Fruit fly (Drosophila melanogaster) whole organism, embryonic: ENCODE data around the gene CG11986.

ENCODE experiments used
- Atf6 ChIP-seq: fragments of 200-800 bp; sonication (Bioruptor generic); IDR thresholded peaks from 2 replicates; pipeline ENCODE4 v1.3.6; 2022; ENCODE audit warnings: missing biosample characterization, missing genetic modification characterization
- BtbVII ChIP-seq: fragments of 200-800 bp; sonication (Bioruptor generic); optimal IDR thresholded peaks from 3 replicates; lab custom pipeline; 2017; ENCODE audit warnings: missing biosample characterization, mild to moderate bottlenecking, missing genetic modification characterization
- CG10267 ChIP-seq: fragments of 200-800 bp; sonication (Bioruptor generic); optimal IDR thresholded peaks from 2 replicates; lab custom pipeline; 2018; ENCODE audit warnings: missing biosample characterization, mild to moderate bottlenecking, missing genetic modification characterization, moderate library complexity
- CG10654 ChIP-seq: fragments of 200-800 bp; sonication (Bioruptor generic); optimal IDR thresholded peaks from 2 replicates; lab custom pipeline; 2016; ENCODE audit warnings: missing biosample characterization, missing genetic modification characterization
- CG11093 ChIP-seq: fragments of 200-800 bp; sonication (Bioruptor generic); IDR thresholded peaks from 3 replicates; pipeline ENCODE4 v1.3.6; 2022; ENCODE audit warnings: missing biosample characterization, missing genetic modification characterization
- CG11696 ChIP-seq: fragments of 200-800 bp; sonication (Bioruptor generic); IDR thresholded peaks from 2 replicates; pipeline ENCODE4 v1.3.6; 2022; ENCODE audit warnings: missing biosample characterization, missing genetic modification characterization
- CG12299 ChIP-seq: fragments of 200-800 bp; sonication (Bioruptor generic); optimal IDR thresholded peaks from 2 replicates; lab custom pipeline; 2018; ENCODE audit warnings: missing biosample characterization, mild to moderate bottlenecking, missing genetic modification characterization
- CG12744 ChIP-seq: fragments of 200-800 bp; sonication (Bioruptor generic); optimal IDR thresholded peaks from 2 replicates; lab custom pipeline; 2016; ENCODE audit warnings: missing biosample characterization, missing genetic modification characterization
- CG14441 ChIP-seq: fragments of 200-800 bp; sonication (Bioruptor generic); IDR thresholded peaks from 2 replicates; pipeline ENCODE4 v1.3.6; 2022; ENCODE audit warnings: missing biosample characterization, missing genetic modification characterization
- CG15073 ChIP-seq: fragments of 200-800 bp; sonication (Bioruptor generic); optimal IDR thresholded peaks from 2 replicates; lab custom pipeline; 2016; ENCODE audit warnings: missing biosample characterization, missing genetic modification characterization
- CG15514 ChIP-seq: fragments of 200-800 bp; sonication (Bioruptor generic); optimal IDR thresholded peaks from 3 replicates; lab custom pipeline; 2017; ENCODE audit warnings: missing biosample characterization, missing genetic modification characterization, mild to moderate bottlenecking, moderate library complexity, missing genetic modification reagents
- CG15696 ChIP-seq: fragments of 200-800 bp; sonication (Bioruptor generic); optimal IDR thresholded peaks from 2 replicates; lab custom pipeline; 2019; ENCODE audit warnings: missing biosample characterization, mild to moderate bottlenecking, missing genetic modification characterization, moderate library complexity
- CG3281 ChIP-seq: fragments of 200-800 bp; sonication (Bioruptor generic); optimal IDR thresholded peaks from 3 replicates; lab custom pipeline; 2017; ENCODE audit warnings: missing biosample characterization, mild to moderate bottlenecking, missing genetic modification characterization
- CG4328 ChIP-seq: fragments of 200-800 bp; sonication (Bioruptor generic); optimal IDR thresholded peaks from 3 replicates; lab custom pipeline; 2017; ENCODE audit warnings: missing biosample characterization, missing genetic modification reagents, missing genetic modification characterization
- CG4707 ChIP-seq: fragments of 200-800 bp; sonication (Bioruptor generic); optimal IDR thresholded peaks from 2 replicates; lab custom pipeline; 2018; ENCODE audit warnings: missing biosample characterization, mild to moderate bottlenecking, missing genetic modification characterization, moderate library complexity
- CG8924 ChIP-seq: fragments of 200-800 bp; optimal IDR thresholded peaks from 3 replicates; lab custom pipeline; 2019; ENCODE audit warnings: missing biosample characterization, mild to moderate bottlenecking, missing genetic modification characterization, moderate library complexity
- CG9727 ChIP-seq: fragments of 200-800 bp; sonication (Bioruptor generic); optimal IDR thresholded peaks from 3 replicates; lab custom pipeline; 2017; ENCODE audit warnings: missing biosample characterization, mild to moderate bottlenecking, missing genetic modification characterization
- CHES-1-like ChIP-seq: fragments of 200-800 bp; sonication (Bioruptor generic); optimal IDR thresholded peaks from 2 replicates; lab custom pipeline; 2016; ENCODE audit warnings: missing biosample characterization, missing genetic modification characterization
- D19B ChIP-seq: fragments of 200-800 bp; sonication (Bioruptor generic); optimal IDR thresholded peaks from 2 replicates; lab custom pipeline; 2017; ENCODE audit warnings: missing biosample characterization, mild to moderate bottlenecking, missing genetic modification characterization
- Doc3 ChIP-seq: fragments of 200-800 bp; sonication (Bioruptor generic); IDR thresholded peaks from 3 replicates; pipeline ENCODE4 v1.3.6; 2022; ENCODE audit warnings: missing biosample characterization, missing genetic modification characterization; ENCODE audit not compliant: partially characterized antibody
- H15 ChIP-seq: fragments of 200-800 bp; sonication (Bioruptor generic); IDR thresholded peaks from 3 replicates; pipeline ENCODE4 v1.3.6; 2022; ENCODE audit warnings: missing biosample characterization, missing genetic modification characterization
- HHEX ChIP-seq: fragments of 200-800 bp; sonication (Bioruptor generic); optimal IDR thresholded peaks from 3 replicates; lab custom pipeline; 2017; ENCODE audit warnings: missing biosample characterization, mild to moderate bottlenecking, missing genetic modification characterization, missing genetic modification reagents
- HmgD ChIP-seq: fragments of 200-800 bp; sonication (Bioruptor generic); optimal IDR thresholded peaks from 3 replicates; lab custom pipeline; 2016; ENCODE audit warnings: missing biosample characterization, missing genetic modification characterization
- MESR4 ChIP-seq: fragments of 200-800 bp; sonication (Bioruptor generic); optimal IDR thresholded peaks from 2 replicates; lab custom pipeline; 2018; ENCODE audit warnings: missing biosample characterization, mild to moderate bottlenecking, missing genetic modification characterization, moderate library complexity
- Meics ChIP-seq: fragments of 200-800 bp; sonication (Bioruptor generic); optimal IDR thresholded peaks from 2 replicates; lab custom pipeline; 2017; ENCODE audit warnings: missing biosample characterization, mild to moderate bottlenecking, missing genetic modification characterization
- NFAT ChIP-seq: fragments of 200-800 bp; sonication (Bioruptor generic); IDR thresholded peaks from 2 replicates; pipeline ENCODE4 v1.3.6; 2022; ENCODE audit warnings: missing biosample characterization, missing genetic modification characterization
- NfI ChIP-seq: fragments of 200-800 bp; sonication (Bioruptor generic); optimal IDR thresholded peaks from 3 replicates; lab custom pipeline; 2018; ENCODE audit warnings: missing biosample characterization, mild to moderate bottlenecking, missing genetic modification characterization, moderate library complexity
- Pdp1 ChIP-seq, 2 experiments: fragments of 200-800 bp; sonication (Bioruptor generic); optimal IDR thresholded peaks; 3 replicates each; lab custom pipeline; 2016; ENCODE audit warnings: missing biosample characterization in 2 of 2, missing genetic modification characterization in 2 of 2, mild to moderate bottlenecking in 1 of 2, moderate library complexity in 1 of 2
- Sox102F ChIP-seq: fragments of 200-800 bp; sonication (Bioruptor generic); optimal IDR thresholded peaks from 2 replicates; lab custom pipeline; 2018; ENCODE audit warnings: missing biosample characterization, mild to moderate bottlenecking, missing genetic modification characterization, moderate library complexity
- Taf1 ChIP-seq: fragments of 200-800 bp; sonication (Bioruptor generic); IDR thresholded peaks from 2 replicates; pipeline ENCODE4 v1.3.6; 2022; ENCODE audit warnings: missing biosample characterization, missing genetic modification characterization
- ato ChIP-seq: fragments of 200-800 bp; sonication (Bioruptor generic); IDR thresholded peaks from 2 replicates; pipeline ENCODE4 v1.3.6; 2022; ENCODE audit warnings: missing biosample characterization, missing genetic modification characterization; ENCODE audit not compliant: partially characterized antibody
- cato ChIP-seq: fragments of 200-800 bp; sonication (Bioruptor generic); optimal IDR thresholded peaks from 2 replicates; lab custom pipeline; 2016; ENCODE audit warnings: missing biosample characterization, missing genetic modification characterization, borderline replicate concordance
- cg ChIP-seq: fragments of 200-800 bp; sonication (Bioruptor generic); optimal IDR thresholded peaks from 3 replicates; lab custom pipeline; 2019; ENCODE audit warnings: missing biosample characterization, mild to moderate bottlenecking, missing genetic modification characterization, moderate library complexity
- chinmo ChIP-seq: fragments of 200-800 bp; sonication (Bioruptor generic); IDR thresholded peaks from 4 replicates; pipeline ENCODE4 v1.3.6; 2022; ENCODE audit warnings: missing biosample characterization, missing genetic modification characterization; ENCODE audit not compliant: partially characterized antibody
- en ChIP-seq: fragments of 200-800 bp; sonication (Bioruptor generic); optimal IDR thresholded peaks from 2 replicates; lab custom pipeline; 2016; ENCODE audit warnings: missing biosample characterization, missing genetic modification characterization
- ewg ChIP-seq: fragments of 200-800 bp; sonication (Bioruptor generic); optimal IDR thresholded peaks from 3 replicates; lab custom pipeline; 2017; ENCODE audit warnings: mild to moderate bottlenecking, missing biosample characterization, missing genetic modification reagents, missing genetic modification characterization
- kni ChIP-seq: fragments of 200-800 bp; sonication (Bioruptor generic); optimal IDR thresholded peaks from 3 replicates; lab custom pipeline; 2017; ENCODE audit warnings: mild to moderate bottlenecking, missing biosample characterization, missing genetic modification reagents, missing genetic modification characterization
- lov ChIP-seq, 2 experiments: fragments of 200-800 bp in 1 of 2; fragments of >200 bp in 1 of 2; sonication (Bioruptor generic) in 1 of 2; IDR thresholded peaks in 1 of 2; optimal IDR thresholded peaks in 1 of 2; 2 replicates in 1 of 2; 3 replicates in 1 of 2; pipeline versions ENCODE4 v1.3.6 to Lab custom; 2017 to 2022; ENCODE audit warnings: missing biosample characterization in 1 of 2, missing genetic modification characterization in 1 of 2
- pan ChIP-seq, 4 experiments: fragments of >200 bp in 3 of 4; fragments of 200-800 bp in 1 of 4; sonication (Bioruptor generic) in 1 of 4; optimal IDR thresholded peaks in 3 of 4; IDR thresholded peaks in 1 of 4; 2 replicates each; pipeline versions ENCODE4 v1.3.6 to Lab custom; 2017 to 2022; ENCODE audit warnings: missing biosample characterization in 2 of 4, missing genetic modification characterization in 2 of 4, mixed read lengths in 1 of 4
- phol ChIP-seq: fragments of 200-800 bp; sonication (Bioruptor generic); optimal IDR thresholded peaks from 3 replicates; lab custom pipeline; 2018; ENCODE audit warnings: missing biosample characterization, mild to moderate bottlenecking, missing genetic modification characterization, moderate library complexity
- pzg ChIP-seq: fragments of 200-800 bp; sonication (Bioruptor generic); optimal IDR thresholded peaks from 3 replicates; lab custom pipeline; 2018; ENCODE audit warnings: missing biosample characterization, mild to moderate bottlenecking, missing genetic modification characterization, moderate library complexity
- ranshi ChIP-seq: fragments of 200-800 bp; sonication (Bioruptor generic); IDR thresholded peaks from 2 replicates; pipeline ENCODE4 v1.3.6; 2022; ENCODE audit warnings: missing biosample characterization, missing genetic modification characterization
- rib ChIP-seq: fragments of 200-800 bp; sonication (Bioruptor generic); IDR thresholded peaks from 2 replicates; pipeline ENCODE4 v1.3.6; 2022; ENCODE audit warnings: missing biosample characterization, missing genetic modification characterization
- schlank ChIP-seq: fragments of 200-800 bp; sonication (Bioruptor generic); optimal IDR thresholded peaks from 2 replicates; lab custom pipeline; 2018; ENCODE audit warnings: missing biosample characterization, mild to moderate bottlenecking, missing genetic modification characterization
- sna ChIP-seq: fragments of 200-800 bp; sonication (Bioruptor generic); IDR thresholded peaks from 2 replicates; pipeline ENCODE4 v1.3.6; 2022; ENCODE audit warnings: missing biosample characterization, missing genetic modification characterization; ENCODE audit not compliant: partially characterized antibody
- tup ChIP-seq: fragments of 200-800 bp; sonication (Bioruptor generic); optimal IDR thresholded peaks from 2 replicates; lab custom pipeline; 2016; ENCODE audit warnings: missing biosample characterization, mild to moderate bottlenecking, missing genetic modification characterization, moderate library complexity

CG11986 gene

dm6 chr3R:8984141-8984540, 31.1 kb upstream of the CG11986 start, which contains the start of gene RagA-B (continued):
- TF ChIP-seq BtbVII (GFP tag; lab: Kevin White, UChicago): no peak
- TF ChIP-seq CG3281 (GFP tag; lab: Kevin White, UChicago): no peak
- no peak for TF ChIP-seq ranshi (GFP tag; lab: Robert Waterston, UW)
- TF ChIP-seq CG8924: no peak
- TF ChIP-seq NFAT (GFP tag; lab: Robert Waterston, UW): no peak
- peak; percentile 84 for TF ChIP-seq CG15514 (GFP tag; lab: Kevin White, UChicago)
- TF ChIP-seq sna (GFP tag; lab: Robert Waterston, UW): no peak
- peak; percentile 65 for TF ChIP-seq MESR4 (GFP tag; lab: Kevin White, UChicago)
- no peak for TF ChIP-seq Meics (GFP tag; lab: Kevin White, UChicago)
- TF ChIP-seq CG15073 (GFP tag; lab: Kevin White, UChicago): no peak
- TF ChIP-seq CG11696 (GFP tag; lab: Robert Waterston, UW): no peak
- TF ChIP-seq en: no peak
- no peak for TF ChIP-seq chinmo (GFP tag; lab: Robert Waterston, UW)
- no peak for TF ChIP-seq Sox102F (GFP tag; lab: Kevin White, UChicago)
- no peak for TF ChIP-seq NfI (GFP tag; lab: Kevin White, UChicago)
- TF ChIP-seq schlank (tag; lab: Kevin White, UChicago): no peak
- TF ChIP-seq pzg (GFP tag; lab: Kevin White, UChicago): peak; percentile 5
- no peak for TF ChIP-seq Pdp1 (GFP tag; optimal IDR thresholded peaks at IDR 0.05; lab: Kevin White, UChicago)
- TF ChIP-seq CG12299: no peak

- TF ChIP-seq CG4328 (GFP tag; lab: Kevin White, UChicago) (peak; percentile 21), D19B (GFP tag; lab: Kevin White, UChicago) (no peak), lov (optimal IDR thresholded peaks at IDR 0.05; lab: Kevin White, UChicago) (no peak), lov (GFP tag; IDR thresholded peaks at IDR 0.05; lab: Robert Waterston, UW) (no peak), ewg (GFP tag; lab: Kevin White, UChicago) (no peak), Taf1 (GFP tag; lab: Robert Waterston, UW) (no peak), ato (GFP tag; lab: Robert Waterston, UW) (0 out of 2 replicates have a peak, but pooled peaks have one; percentile 19), CHES-1-like (GFP tag; lab: Kevin White, UChicago) (peak; percentile 35), cg (GFP tag; lab: Kevin White, UChicago) (no peak), CG10654 (peak; percentile 17), rib (GFP tag; lab: Robert Waterston, UW) (no peak), cato (GFP tag; lab: Kevin White, UChicago) (no peak), Doc3 (GFP tag; lab: Robert Waterston, UW) (peak; percentile 60; the same call in 2 of the 3 replicates), CG14441 (GFP tag; lab: Robert Waterston, UW) (peak; percentile 41; the same call in 1 of the 2 replicates), Atf6 (no peak), phol (tag; lab: Kevin White, UChicago) (peak; percentile 78), CG4707 (no peak), HmgD (GFP tag; lab: Kevin White, UChicago) (no peak), pan (optimal IDR thresholded peaks at IDR 0.05; lab: Kevin White, UChicago) (no peak), pan (GFP tag; optimal IDR thresholded peaks at IDR 0.05 in 1 of 2, IDR thresholded peaks at IDR 0.05 in 1 of 2) (no peak), CG10267 (tag; lab: Kevin White, UChicago) (peak; percentile 17), CG15696 (tag; lab: Kevin White, UChicago) (peak; percentile 19), HHEX (GFP tag; lab: Kevin White, UChicago) (no peak), schlank (tag; lab: Kevin White, UChicago) (no peak), CG11093 (GFP tag; lab: Robert Waterston, UW) (no peak), CG8924 (peak; percentile 11), Meics (GFP tag; lab: Kevin White, UChicago) (no peak), Sox102F (GFP tag; lab: Kevin White, UChicago) (no peak), CG9727 (peak; percentile 49), kni (no peak), CG12299 (no peak), CG12744 (GFP tag; lab: Kevin White, UChicago) (no peak), H15 (GFP tag; lab: Robert Waterston, UW) (no peak), tup (GFP tag; lab: Kevin White, UChicago) (no peak)
Measured at dm6 chr3R:8984602-8985074, 30.6 kb upstream of the CG11986 start, which contains the start of gene CG11970. TSS of gene CG11970 (plus strand) at chr3R:8984718.
